Fruit fly (Drosophila melanogaster): ENCODE data around the gene neur.
A peak's percentile ranks its signal among the peaks of the same experiment; 100 is the strongest.

dm6 chr3R:9057398-9058058 lies 18.3 kb upstream of the neur start:
- peak; percentile 90 for TF ChIP-seq Dll (optimal IDR thresholded peaks at IDR 0.05)
- TF ChIP-seq pan (optimal IDR thresholded peaks at IDR 0.05): no peak
- TF ChIP-seq psq (optimal IDR thresholded peaks at IDR 0.05): no peak
- TF ChIP-seq usp (GFP tag; optimal IDR thresholded peaks at IDR 0.05): no peak
- TF ChIP-seq CG8478 (optimal IDR thresholded peaks at IDR 0.05): no peak
